Fruit fly (Drosophila melanogaster) whole organism, embryonic: ENCODE results near the gene wam.
A peak's percentile ranks its signal among the peaks of the same experiment; 100 is the strongest.

Experiments used
- Bdp1 ChIP-seq: fragments of 200-800 bp; sonication (Bioruptor generic); optimal IDR thresholded peaks from 3 replicates; lab custom pipeline; 2016; ENCODE audit warnings: missing biosample characterization, missing genetic modification characterization
- Bteb2 ChIP-seq: fragments of 200-800 bp; sonication (Bioruptor generic); optimal IDR thresholded peaks from 2 replicates; lab custom pipeline; 2016; ENCODE audit warnings: missing biosample characterization, missing genetic modification characterization
- CG10565 ChIP-seq: fragments of 200-800 bp; sonication (Bioruptor generic); optimal IDR thresholded peaks from 3 replicates; lab custom pipeline; 2016; ENCODE audit warnings: missing biosample characterization, mild to moderate bottlenecking, missing genetic modification characterization
- CG11695 ChIP-seq: fragments of 200-800 bp; sonication (Bioruptor generic); IDR thresholded peaks from 3 replicates; pipeline ENCODE4 v1.3.6; 2022; ENCODE audit warnings: missing biosample characterization, missing genetic modification characterization
- CG12236 ChIP-seq: fragments of 200-800 bp; sonication (Bioruptor generic); optimal IDR thresholded peaks from 2 replicates; lab custom pipeline; 2016; ENCODE audit warnings: missing biosample characterization, missing genetic modification characterization
- CG12659 ChIP-seq: fragments of 200-800 bp; sonication (Bioruptor generic); optimal IDR thresholded peaks from 3 replicates; lab custom pipeline; 2017; ENCODE audit warnings: mild to moderate bottlenecking, missing biosample characterization, missing genetic modification reagents, missing genetic modification characterization
- CG15011 ChIP-seq: fragments of 200-800 bp; sonication (Bioruptor generic); optimal IDR thresholded peaks from 3 replicates; lab custom pipeline; 2018; ENCODE audit warnings: missing biosample characterization, mild to moderate bottlenecking, missing genetic modification characterization
- CG1603 ChIP-seq: fragments of 200-800 bp; sonication (Bioruptor generic); optimal IDR thresholded peaks from 2 replicates; lab custom pipeline; 2019; ENCODE audit warnings: missing biosample characterization, mild to moderate bottlenecking, missing genetic modification characterization, moderate library complexity
- CG17912 ChIP-seq: fragments of 200-800 bp; sonication (Bioruptor generic); optimal IDR thresholded peaks from 2 replicates; lab custom pipeline; 2018; ENCODE audit warnings: missing biosample characterization, mild to moderate bottlenecking, missing genetic modification characterization
- CG18476 ChIP-seq: fragments of 200-800 bp; sonication (Bioruptor generic); optimal IDR thresholded peaks from 2 replicates; lab custom pipeline; 2016; ENCODE audit warnings: missing biosample characterization, mild to moderate bottlenecking, missing genetic modification characterization
- CG31388 ChIP-seq: fragments of 200-800 bp; sonication (Bioruptor generic); optimal IDR thresholded peaks from 2 replicates; lab custom pipeline; 2016; ENCODE audit warnings: missing biosample characterization, missing genetic modification characterization
- CG4854 ChIP-seq: fragments of 200-800 bp; sonication (Bioruptor generic); optimal IDR thresholded peaks from 2 replicates; lab custom pipeline; 2016; ENCODE audit warnings: missing biosample characterization, missing genetic modification characterization, inconsistent platforms
- CG5180 ChIP-seq: fragments of 200-800 bp; sonication (Bioruptor generic); optimal IDR thresholded peaks from 3 replicates; lab custom pipeline; 2017; ENCODE audit warnings: missing biosample characterization, missing genetic modification characterization, mild to moderate bottlenecking, moderate library complexity, missing genetic modification reagents
- CG6175 ChIP-seq: fragments of 200-800 bp; sonication (Bioruptor generic); IDR thresholded peaks from 3 replicates; pipeline ENCODE4 v1.3.6; 2022; ENCODE audit warnings: missing biosample characterization, missing genetic modification characterization
- CG8281 ChIP-seq: fragments of 200-800 bp; sonication (Bioruptor generic); optimal IDR thresholded peaks from 2 replicates; lab custom pipeline; 2018; ENCODE audit warnings: missing biosample characterization, mild to moderate bottlenecking, missing genetic modification characterization, moderate library complexity
- CG9797 ChIP-seq: fragments of 200-800 bp; sonication (Bioruptor generic); optimal IDR thresholded peaks from 3 replicates; lab custom pipeline; 2018; ENCODE audit warnings: missing biosample characterization, mild to moderate bottlenecking, missing genetic modification characterization
- Camta ChIP-seq: fragments of 200-800 bp; sonication (Bioruptor generic); optimal IDR thresholded peaks from 2 replicates; lab custom pipeline; 2016; ENCODE audit warnings: missing biosample characterization, missing genetic modification characterization
- CkIIα-i1 ChIP-seq: fragments of 200-800 bp; sonication (Bioruptor generic); IDR thresholded peaks from 2 replicates; pipeline ENCODE4 v1.3.6; 2022; ENCODE audit warnings: missing biosample characterization, missing genetic modification characterization
- Dek ChIP-seq: fragments of 200-800 bp; sonication (Bioruptor generic); optimal IDR thresholded peaks from 3 replicates; lab custom pipeline; 2019; ENCODE audit warnings: missing biosample characterization, mild to moderate bottlenecking, missing genetic modification characterization, moderate library complexity
- Doc2 ChIP-seq: fragments of 200-800 bp; sonication (Bioruptor generic); IDR thresholded peaks from 2 replicates; pipeline ENCODE4 v1.3.6; 2022; ENCODE audit warnings: missing biosample characterization, missing genetic modification characterization
- GATAe ChIP-seq: fragments of 200-800 bp; sonication (Bioruptor generic); conservative IDR thresholded peaks from 2 replicates; pipeline ENCODE4 v1.3.6; 2022; ENCODE audit warnings: missing biosample characterization, missing genetic modification characterization
- Gsc ChIP-seq: fragments of 200-800 bp; sonication (Bioruptor generic); IDR thresholded peaks from 2 replicates; pipeline ENCODE4 v1.3.6; 2022; ENCODE audit warnings: missing biosample characterization, missing genetic modification characterization
- HLH54F ChIP-seq: fragments of 200-800 bp; sonication (Bioruptor generic); optimal IDR thresholded peaks from 3 replicates; lab custom pipeline; 2016; ENCODE audit warnings: missing biosample characterization, missing genetic modification characterization
- HmgZ ChIP-seq: fragments of 200-800 bp; sonication (Bioruptor generic); optimal IDR thresholded peaks from 2 replicates; lab custom pipeline; 2018; ENCODE audit warnings: missing biosample characterization, mild to moderate bottlenecking, missing genetic modification characterization
- Hr78 ChIP-seq, 2 experiments: fragments of 200-800 bp in 1 of 2; fragments of >200 bp in 1 of 2; sonication (Bioruptor generic) in 1 of 2; optimal IDR thresholded peaks; 2 replicates each; lab custom pipeline; 2017 to 2019; ENCODE audit warnings: missing biosample characterization in 2 of 2, missing genetic modification characterization in 2 of 2, mild to moderate bottlenecking in 1 of 2, moderate library complexity in 1 of 2
- Kr ChIP-seq: fragments of 200-800 bp; sonication (Bioruptor generic); optimal IDR thresholded peaks from 2 replicates; lab custom pipeline; 2017; ENCODE audit warnings: missing biosample characterization, mild to moderate bottlenecking, missing genetic modification characterization
- MTF-1 ChIP-seq: fragments of 200-800 bp; sonication (Bioruptor generic); optimal IDR thresholded peaks from 2 replicates; lab custom pipeline; 2018; ENCODE audit warnings: missing biosample characterization, mild to moderate bottlenecking, missing genetic modification characterization, borderline replicate concordance
- Mad ChIP-seq: fragments of 200-800 bp; sonication (Bioruptor generic); optimal IDR thresholded peaks from 2 replicates; lab custom pipeline; 2016; ENCODE audit warnings: missing biosample characterization, missing genetic modification characterization
- Max ChIP-seq: fragments of 200-800 bp; sonication (Bioruptor generic); optimal IDR thresholded peaks from 2 replicates; lab custom pipeline; 2016; ENCODE audit warnings: missing biosample characterization, mild to moderate bottlenecking, missing genetic modification characterization
- Myb ChIP-seq: fragments of 200-800 bp; sonication (Bioruptor generic); optimal IDR thresholded peaks from 2 replicates; lab custom pipeline; 2016; ENCODE audit warnings: missing biosample characterization, missing genetic modification characterization
- Nf-YC ChIP-seq: fragments of 200-800 bp; optimal IDR thresholded peaks from 3 replicates; lab custom pipeline; 2019; ENCODE audit warnings: missing biosample characterization, mild to moderate bottlenecking, missing genetic modification characterization, moderate library complexity
- Rx ChIP-seq: fragments of 200-800 bp; sonication (Bioruptor generic); IDR thresholded peaks from 2 replicates; pipeline ENCODE4 v1.3.6; 2022; ENCODE audit warnings: missing biosample characterization, missing genetic modification characterization
- Scr ChIP-seq: fragments of 200-800 bp; sonication (Bioruptor generic); IDR thresholded peaks from 2 replicates; pipeline ENCODE4 v1.3.6; 2022; ENCODE audit warnings: missing biosample characterization, missing genetic modification characterization; ENCODE audit not compliant: partially characterized antibody
- Sry-δ ChIP-seq: fragments of 200-800 bp; sonication (Bioruptor generic); optimal IDR thresholded peaks from 2 replicates; lab custom pipeline; 2016; ENCODE audit warnings: missing biosample characterization, missing genetic modification characterization
- Taf1 ChIP-seq: fragments of 200-800 bp; sonication (Bioruptor generic); IDR thresholded peaks from 2 replicates; pipeline ENCODE4 v1.3.6; 2022; ENCODE audit warnings: missing biosample characterization, missing genetic modification characterization
- ash1 ChIP-seq: fragments of 200-800 bp; sonication (Bioruptor generic); optimal IDR thresholded peaks from 2 replicates; lab custom pipeline; 2018; ENCODE audit warnings: missing biosample characterization, mild to moderate bottlenecking, missing genetic modification characterization
- ato ChIP-seq: fragments of 200-800 bp; sonication (Bioruptor generic); IDR thresholded peaks from 2 replicates; pipeline ENCODE4 v1.3.6; 2022; ENCODE audit warnings: missing biosample characterization, missing genetic modification characterization; ENCODE audit not compliant: partially characterized antibody
- fu2 ChIP-seq: fragments of 200-800 bp; sonication (Bioruptor generic); optimal IDR thresholded peaks from 2 replicates; lab custom pipeline; 2016; ENCODE audit warnings: missing biosample characterization, missing genetic modification characterization
- grau ChIP-seq: fragments of 200-800 bp; optimal IDR thresholded peaks from 3 replicates; lab custom pipeline; 2019; ENCODE audit warnings: missing biosample characterization, mild to moderate bottlenecking, missing genetic modification characterization, moderate library complexity
- hkb ChIP-seq, 2 experiments: fragments of 200-800 bp in 1 of 2; fragments of >200 bp in 1 of 2; sonication (Bioruptor generic) in 1 of 2; IDR thresholded peaks in 1 of 2; optimal IDR thresholded peaks in 1 of 2; 2 replicates each; pipeline versions ENCODE4 v1.3.6 to Lab custom; 2017 to 2022; ENCODE audit warnings: missing biosample characterization in 1 of 2, missing genetic modification characterization in 1 of 2
- jigr1 ChIP-seq: fragments of 200-800 bp; sonication (Bioruptor generic); IDR thresholded peaks from 3 replicates; pipeline ENCODE4 v1.3.6; 2022; ENCODE audit warnings: missing biosample characterization, missing genetic modification characterization
- nom ChIP-seq: fragments of 200-800 bp; sonication (Bioruptor generic); optimal IDR thresholded peaks from 2 replicates; lab custom pipeline; 2017; ENCODE audit warnings: missing biosample characterization, missing genetic modification characterization, mild to moderate bottlenecking, moderate library complexity, missing genetic modification reagents
- pfk ChIP-seq: fragments of 200-800 bp; sonication (Bioruptor generic); optimal IDR thresholded peaks from 2 replicates; lab custom pipeline; 2018; ENCODE audit warnings: missing biosample characterization, mild to moderate bottlenecking, missing genetic modification characterization, moderate library complexity
- pho ChIP-seq: fragments of 200-800 bp; sonication (Bioruptor generic); optimal IDR thresholded peaks from 2 replicates; lab custom pipeline; 2016; ENCODE audit warnings: missing biosample characterization, missing genetic modification characterization
- ro ChIP-seq: fragments of 200-800 bp; sonication (Bioruptor generic); IDR thresholded peaks from 2 replicates; pipeline ENCODE4 v1.3.6; 2022; ENCODE audit warnings: missing biosample characterization, missing genetic modification characterization
- row ChIP-seq: fragments of 200-800 bp; sonication (Bioruptor generic); IDR thresholded peaks from 3 replicates; pipeline ENCODE4 v1.3.6; 2022; ENCODE audit warnings: missing biosample characterization, missing genetic modification characterization
- schlank ChIP-seq: fragments of 200-800 bp; sonication (Bioruptor generic); optimal IDR thresholded peaks from 2 replicates; lab custom pipeline; 2018; ENCODE audit warnings: missing biosample characterization, mild to moderate bottlenecking, missing genetic modification characterization
- scrt ChIP-seq: fragments of 200-800 bp; sonication (Bioruptor generic); optimal IDR thresholded peaks from 2 replicates; lab custom pipeline; 2018; ENCODE audit warnings: missing biosample characterization, mild to moderate bottlenecking, missing genetic modification characterization, moderate library complexity
- sens-2 ChIP-seq: fragments of 200-800 bp; sonication (Bioruptor generic); IDR thresholded peaks from 2 replicates; pipeline ENCODE4 v1.3.6; 2022; ENCODE audit warnings: missing biosample characterization, missing genetic modification characterization
- sisA ChIP-seq: fragments of 200-800 bp; sonication (Bioruptor generic); IDR thresholded peaks from 2 replicates; pipeline ENCODE4 v1.3.6; 2022; ENCODE audit warnings: missing biosample characterization, missing genetic modification characterization
- vvl ChIP-seq: fragments of 200-800 bp; sonication (Bioruptor generic); IDR thresholded peaks from 2 replicates; pipeline ENCODE4 v1.3.6; 2022; ENCODE audit warnings: missing biosample characterization, missing genetic modification characterization

Gene wam

DNA sequence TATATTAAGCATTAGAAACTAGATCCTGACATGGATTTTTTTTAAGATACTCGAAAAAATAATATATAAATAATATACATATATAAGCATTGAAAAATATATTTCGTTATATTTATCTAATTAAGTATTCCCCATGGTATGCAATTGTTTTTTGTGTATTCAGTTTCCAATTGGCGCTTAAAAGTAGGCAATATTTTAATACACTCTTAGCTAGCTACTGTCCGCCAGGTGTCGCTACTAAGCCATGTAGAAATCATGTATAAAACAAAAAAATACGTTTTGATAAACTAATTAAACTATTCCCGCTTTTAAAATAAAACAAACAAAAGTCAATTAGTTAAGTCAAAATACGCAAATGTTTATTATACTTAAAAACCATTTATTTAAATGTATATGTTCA, 43.4 kb upstream of the wam start (continued):
- no peak for TF ChIP-seq CG6175 (GFP tag; lab: Robert Waterston, UW)
- TF ChIP-seq Bteb2 (GFP tag; lab: Kevin White, UChicago) = no peak
- TF ChIP-seq sens-2 (GFP tag; lab: Robert Waterston, UW) = no peak
- no peak for TF ChIP-seq Dek (tag; lab: Kevin White, UChicago)
- no peak for TF ChIP-seq CG9797 (GFP tag; lab: Kevin White, UChicago)
- no peak for TF ChIP-seq Gsc (GFP tag; lab: Robert Waterston, UW)
- no peak for TF ChIP-seq CG15011 (GFP tag; lab: Kevin White, UChicago)
- TF ChIP-seq fu2 (GFP tag; lab: Kevin White, UChicago) = no peak
- TF ChIP-seq Camta = no peak
- TF ChIP-seq Kr (GFP tag; lab: Kevin White, UChicago) = peak; percentile 11
- no peak for TF ChIP-seq Rx
- no peak for TF ChIP-seq CG10565 (GFP tag; lab: Kevin White, UChicago)
- TF ChIP-seq Scr (GFP tag; lab: Robert Waterston, UW) = no peak
- peak; percentile 53 for TF ChIP-seq Mad
- TF ChIP-seq CG12659 (GFP tag; lab: Kevin White, UChicago) = peak; percentile 38
- TF ChIP-seq CG12236 (GFP tag; lab: Kevin White, UChicago) = peak; percentile 6
- peak; percentile 21 for TF ChIP-seq CG8281
- TF ChIP-seq row (GFP tag; lab: Robert Waterston, UW) = no peak
- no peak for TF ChIP-seq sisA
- peak; percentile 59 for TF ChIP-seq HmgZ (tag; lab: Kevin White, UChicago)
- TF ChIP-seq Myb (GFP tag; lab: Kevin White, UChicago) = no peak
- no peak for TF ChIP-seq Doc2
- TF ChIP-seq schlank (tag; lab: Kevin White, UChicago) = no peak

DNA sequence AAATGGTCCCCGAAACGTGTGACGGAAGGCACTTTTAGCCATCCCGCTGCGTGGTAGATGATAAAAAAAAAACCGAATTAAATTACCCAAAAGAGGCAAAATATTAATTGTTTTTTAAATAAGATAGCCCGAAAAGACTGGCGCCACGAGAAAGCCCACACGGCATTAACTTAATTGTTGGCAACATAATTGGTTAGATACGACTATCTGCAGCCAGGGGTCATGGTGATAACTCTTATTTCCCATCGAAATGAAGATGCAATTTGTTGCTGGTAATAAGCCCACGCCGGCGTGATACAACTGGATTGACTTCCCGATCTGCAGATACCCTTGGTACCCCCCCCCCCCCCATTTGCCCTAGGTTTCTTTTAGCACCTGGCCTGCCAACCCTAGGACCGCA, 39.9 kb upstream of the wam start:
- TF ChIP-seq nom (no peak), jigr1 (GFP tag; lab: Robert Waterston, UW) (no peak), pfk (GFP tag; lab: Kevin White, UChicago) (no peak), CG11695 (GFP tag; lab: Robert Waterston, UW) (no peak), scrt (no peak), CG4854 (GFP tag; lab: Kevin White, UChicago) (no peak), GATAe (GFP tag; lab: Robert Waterston, UW) (no peak), vvl (GFP tag; lab: Robert Waterston, UW) (no peak), CG5180 (no peak), CG9797 (GFP tag; lab: Kevin White, UChicago) (no peak), Max (no peak), CG31388 (no peak), CG1603 (tag; lab: Kevin White, UChicago) (no peak), Sry-δ (GFP tag; lab: Kevin White, UChicago) (no peak), ro (GFP tag; lab: Robert Waterston, UW) (no peak), CG18476 (GFP tag; lab: Kevin White, UChicago) (no peak)

DNA sequence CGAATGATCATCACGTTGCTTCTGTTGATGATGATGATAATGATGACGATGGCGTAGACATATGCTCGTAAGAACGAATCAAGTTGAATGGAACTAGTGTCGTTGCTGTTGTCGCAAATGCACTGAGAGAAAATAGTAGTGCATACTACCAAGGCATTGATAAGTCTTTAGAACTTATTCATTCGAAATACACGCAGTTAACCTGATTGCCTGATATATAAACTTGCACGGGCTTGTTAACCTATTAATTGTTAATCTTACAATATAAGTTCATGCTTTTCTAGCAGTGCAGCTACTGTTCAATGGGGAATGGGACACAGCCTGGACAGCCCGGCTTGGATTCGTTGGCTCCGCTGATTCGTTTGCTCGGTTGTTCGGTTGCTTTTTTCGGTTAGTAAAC, 38.4 kb upstream of the wam start:
- TF ChIP-seq HLH54F (GFP tag; lab: Kevin White, UChicago) (peak; percentile 74), CkIIα-i1 (GFP tag; lab: Robert Waterston, UW) (no peak), hkb (optimal IDR thresholded peaks at IDR 0.05; lab: Kevin White, UChicago) (no peak), hkb (GFP tag; IDR thresholded peaks at IDR 0.05; lab: Robert Waterston, UW) (peak; percentile 82), pho (GFP tag; lab: Kevin White, UChicago) (peak; percentile 73), MTF-1 (GFP tag; lab: Kevin White, UChicago) (peak; percentile 83), grau (tag; lab: Kevin White, UChicago) (peak; percentile 85), Hr78 (GFP tag; optimal IDR thresholded peaks at IDR 0.05; lab: Kevin White, UChicago) (peak in 1 of 2 experiments; percentile 40), Bdp1 (peak; percentile 74), ash1 (GFP tag; lab: Kevin White, UChicago) (no peak), ato (GFP tag; lab: Robert Waterston, UW) (no peak), Taf1 (GFP tag; lab: Robert Waterston, UW) (0 out of 2 replicates have a peak, but pooled peaks have one; percentile 52), Nf-YC (tag; lab: Kevin White, UChicago) (peak; percentile 34), CG17912 (GFP tag; lab: Kevin White, UChicago) (no peak)
